Fruit fly (Drosophila melanogaster): ENCODE measurements around the gene CG31668.
A peak's percentile ranks its signal among the peaks of the same experiment; 100 is the strongest.

CG31668 gene

DNA sequence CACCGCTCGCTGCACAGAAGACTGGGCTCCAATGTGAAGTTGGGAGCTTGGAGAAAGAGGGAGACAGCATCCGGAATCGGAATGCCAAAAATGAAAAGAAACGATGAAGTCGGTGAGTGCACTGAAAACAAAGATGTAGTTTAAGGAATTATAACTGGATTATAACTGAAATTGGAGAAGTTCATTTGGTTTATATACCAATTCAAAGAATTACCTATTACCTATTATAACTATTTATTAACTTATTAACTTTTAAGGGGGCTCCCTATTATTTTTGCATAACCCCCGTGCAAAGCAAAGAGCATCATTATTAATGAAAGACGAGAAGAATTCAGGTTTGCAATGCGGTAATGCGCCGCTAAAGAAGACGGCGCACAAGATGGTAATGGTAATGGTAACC lies 21.3 kb downstream of the CG31668 start (continued):
- TF ChIP-seq CG8319 (GFP tag; optimal IDR thresholded peaks at IDR 0.05) (peak; percentile 30), Eip75B (GFP tag; optimal IDR thresholded peaks at IDR 0.05) (peak; percentile 40), CG11902 (GFP tag; optimal IDR thresholded peaks at IDR 0.05) (no peak), topi (GFP tag; optimal IDR thresholded peaks at IDR 0.05) (peak; percentile 17), achi (GFP tag; optimal IDR thresholded peaks at IDR 0.05) (peak; percentile 61), CG8119 (GFP tag; IDR thresholded peaks at IDR 0.05) (peak; percentile 70), CG16779 (tag; optimal IDR thresholded peaks at IDR 0.05) (no peak), svp (GFP tag) (peak; percentile 81), dsx (GFP tag; optimal IDR thresholded peaks at IDR 0.05; ENCODE audit: poor library complexity, severe bottlenecking) (no peak), CG15336 (GFP tag; IDR thresholded peaks at IDR 0.05) (0 out of 2 replicates have a peak, but pooled peaks have one; percentile 55), esn (GFP tag; optimal IDR thresholded peaks at IDR 0.05) (peak; percentile 56), Sox102F (GFP tag; optimal IDR thresholded peaks at IDR 0.05) (peak; percentile 51)

- TF ChIP-seq Ets21C (GFP tag; optimal IDR thresholded peaks at IDR 0.05) (peak; percentile 4), fd59A (GFP tag; optimal IDR thresholded peaks at IDR 0.05) (no peak), CG4318 (GFP tag; optimal IDR thresholded peaks at IDR 0.05) (peak; percentile 41), Met (GFP tag; optimal IDR thresholded peaks at IDR 0.05) (no peak), Sox14 (GFP tag; optimal IDR thresholded peaks at IDR 0.05) (no peak), Sox102F (GFP tag; optimal IDR thresholded peaks at IDR 0.05) (peak; percentile 11), Hr4 (GFP tag; optimal IDR thresholded peaks at IDR 0.05) (peak; percentile 32), CG31627 (GFP tag; optimal IDR thresholded peaks at IDR 0.05) (peak; percentile 22), CG9139 (GFP tag; optimal IDR thresholded peaks at IDR 0.05) (no peak), CG6276 (GFP tag; optimal IDR thresholded peaks at IDR 0.05) (peak; percentile 30), CG11294 (GFP tag; IDR thresholded peaks at IDR 0.05) (peak; percentile 50; the same call in 1 of the 2 replicates), OdsH (GFP tag; optimal IDR thresholded peaks at IDR 0.05) (no peak), CG10669 (GFP tag; optimal IDR thresholded peaks at IDR 0.05) (no peak), CG1621 (tag; optimal IDR thresholded peaks at IDR 0.05) (no peak), Hr39 (GFP tag; optimal IDR thresholded peaks at IDR 0.05) (peak; percentile 34), eg (GFP tag; IDR thresholded peaks at IDR 0.05) (peak; percentile 72), CG6163 (GFP tag; IDR thresholded peaks at IDR 0.05) (0 out of 3 replicates have a peak, but pooled peaks have one; percentile 19), Hr38 (GFP tag; optimal IDR thresholded peaks at IDR 0.05) (peak; percentile 25), fkh (GFP tag; optimal IDR thresholded peaks at IDR 0.05) (no peak), vri (GFP tag; optimal IDR thresholded peaks at IDR 0.05) (no peak), CG8632 (GFP tag; optimal IDR thresholded peaks at IDR 0.05) (no peak), esn (GFP tag; optimal IDR thresholded peaks at IDR 0.05) (no peak), CG8119 (GFP tag; IDR thresholded peaks at IDR 0.05) (peak; percentile 28; the same call in 1 of the 3 replicates), CG15336 (GFP tag; IDR thresholded peaks at IDR 0.05) (peak; percentile 59), CG6792 (GFP tag; optimal IDR thresholded peaks at IDR 0.05) (no peak), Eip78C (GFP tag) (peak; percentile 64), pdm3 (GFP tag; optimal IDR thresholded peaks at IDR 0.05) (peak; percentile 42), CG7368 (GFP tag; optimal IDR thresholded peaks at IDR 0.05) (no peak), svp (GFP tag) (no peak), dac (GFP tag; optimal IDR thresholded peaks at IDR 0.05) (no peak), CG16779 (tag; optimal IDR thresholded peaks at IDR 0.05) (no peak), net (GFP tag; optimal IDR thresholded peaks at IDR 0.05) (no peak), ss (GFP tag; optimal IDR thresholded peaks at IDR 0.05) (no peak)
These were observed 21.8 kb downstream of the CG31668 start for dm6 chr2L:2184129-2184528.

dm6 chr2L:2182735-2183340 lies 23.1 kb downstream of the CG31668 start:
- peak; percentile 36 for TF ChIP-seq Hr4 (GFP tag; optimal IDR thresholded peaks at IDR 0.05)
- peak; percentile 58 for TF ChIP-seq pdm3 (GFP tag; optimal IDR thresholded peaks at IDR 0.05)
- peak; percentile 0 for TF ChIP-seq CG34406 (GFP tag; optimal IDR thresholded peaks at IDR 0.05)
- no peak for TF ChIP-seq CG11902 (GFP tag; optimal IDR thresholded peaks at IDR 0.05)
- TF ChIP-seq Sox102F (GFP tag; optimal IDR thresholded peaks at IDR 0.05), result no peak
- TF ChIP-seq CG7368 (GFP tag; optimal IDR thresholded peaks at IDR 0.05), result peak; percentile 59
- TF ChIP-seq CG10631 (GFP tag; optimal IDR thresholded peaks at IDR 0.05), result peak; percentile 72
- peak; percentile 75 for TF ChIP-seq CG3919 (GFP tag; optimal IDR thresholded peaks at IDR 0.05)
- TF ChIP-seq net (GFP tag; optimal IDR thresholded peaks at IDR 0.05), result peak; percentile 37
- peak; percentile 84 for TF ChIP-seq spab (GFP tag; optimal IDR thresholded peaks at IDR 0.05)
- peak; percentile 59 for TF ChIP-seq acj6 (GFP tag; optimal IDR thresholded peaks at IDR 0.05)
- no peak for TF ChIP-seq lz (GFP tag; optimal IDR thresholded peaks at IDR 0.05)
- peak; percentile 42 for TF ChIP-seq CG6792 (GFP tag; optimal IDR thresholded peaks at IDR 0.05)
- peak; percentile 48; the same call in 2 of the 3 replicates for TF ChIP-seq eg (GFP tag; IDR thresholded peaks at IDR 0.05)
- peak; percentile 68 for TF ChIP-seq achi (GFP tag; optimal IDR thresholded peaks at IDR 0.05)
- TF ChIP-seq OdsH (GFP tag; optimal IDR thresholded peaks at IDR 0.05), result peak; percentile 66
- no peak for TF ChIP-seq Hr38 (GFP tag; optimal IDR thresholded peaks at IDR 0.05)
- peak; percentile 86 for TF ChIP-seq Eip78C (GFP tag)
- no peak for TF ChIP-seq esn (GFP tag; optimal IDR thresholded peaks at IDR 0.05)
- TF ChIP-seq CG15336 (GFP tag; IDR thresholded peaks at IDR 0.05), result peak; percentile 66
- TF ChIP-seq CG1621 (tag; optimal IDR thresholded peaks at IDR 0.05), result peak; percentile 83
- TF ChIP-seq CG6163 (GFP tag; IDR thresholded peaks at IDR 0.05), result peak; percentile 89
- peak; percentile 76 for TF ChIP-seq dsx (GFP tag; optimal IDR thresholded peaks at IDR 0.05; ENCODE audit: poor library complexity, severe bottlenecking)
